Worm (Caenorhabditis elegans) whole organism, midembryonic: ENCODE measurements around the gene Y25C1A.6.

Experiments used
- T22C8.4 ChIP-seq: fragments of 200-800 bp; sonication (Bioruptor generic); IDR thresholded peaks from 2 replicates; pipeline ENCODE4 v1.3.6; 2022; ENCODE audit warnings: missing genetic modification characterization, missing compliant biosample characterization
- cog-1 ChIP-seq: sonication (generic microtip); optimal IDR thresholded peaks from 2 replicates; lab custom pipeline; 2016; ENCODE audit warnings: missing genetic modification characterization, missing compliant biosample characterization
- flt-1 ChIP-seq: fragments of 200-800 bp; sonication (Bioruptor generic); IDR thresholded peaks from 2 replicates; pipeline ENCODE4 v1.3.6; 2022; ENCODE audit warnings: missing genetic modification characterization, missing compliant biosample characterization
- klf-2 ChIP-seq: fragments of 200-800 bp; sonication (Bioruptor generic); conservative IDR thresholded peaks from 2 replicates; pipeline ENCODE4 v1.3.6; 2022; ENCODE audit warnings: missing genetic modification reagents, missing genetic modification characterization, missing compliant biosample characterization
- med-1 ChIP-seq: sonication (generic microtip); optimal IDR thresholded peaks from 2 replicates; lab custom pipeline; 2017; ENCODE audit warnings: missing genetic modification characterization, mild to moderate bottlenecking, missing compliant biosample characterization, antibody characterized with exemption, missing genetic modification reagents; ENCODE audit not compliant: insufficient read depth
- ref-1 ChIP-seq: fragments of 200-800 bp; sonication (Bioruptor generic); conservative IDR thresholded peaks from 2 replicates; pipeline ENCODE4 v1.3.6; 2022; ENCODE audit warnings: missing genetic modification reagents, missing genetic modification characterization, missing compliant biosample characterization
- tab-1 ChIP-seq: fragments of 200-800 bp; sonication (Bioruptor generic); IDR thresholded peaks from 2 replicates; pipeline ENCODE4 v1.3.6; 2022; ENCODE audit warnings: missing genetic modification characterization, missing compliant biosample characterization
- ztf-23 ChIP-seq: fragments of 200-800 bp; sonication (Bioruptor generic); IDR thresholded peaks from 2 replicates; pipeline ENCODE4 v1.3.6; 2022; ENCODE audit warnings: missing genetic modification reagents, missing genetic modification characterization, missing compliant biosample characterization
- ztf-29 ChIP-seq: fragments of 200-800 bp; sonication (Bioruptor generic); IDR thresholded peaks from 2 replicates; pipeline ENCODE4 v1.3.6; 2022; ENCODE audit warnings: missing genetic modification reagents, missing genetic modification characterization, missing compliant biosample characterization

The Y25C1A.6 gene

ce11 chrII:3050703-3051102 is 10.2 kb upstream of the Y25C1A.6 start, which contains the start of gene sri-31:
sri-31 (plus strand) TSS chrII:3051003.
- TF ChIP-seq ztf-23 (no peak), klf-2 (GFP tag; lab: Robert Waterston, UW) (no peak), tab-1 (no peak), ztf-29 (no peak), ref-1 (GFP tag; lab: Robert Waterston, UW) (no peak), T22C8.4 (GFP tag; lab: Robert Waterston, UW) (no peak), med-1 (no peak), cog-1 (no peak), flt-1 (GFP tag; lab: Robert Waterston, UW) (no peak)

DNA sequence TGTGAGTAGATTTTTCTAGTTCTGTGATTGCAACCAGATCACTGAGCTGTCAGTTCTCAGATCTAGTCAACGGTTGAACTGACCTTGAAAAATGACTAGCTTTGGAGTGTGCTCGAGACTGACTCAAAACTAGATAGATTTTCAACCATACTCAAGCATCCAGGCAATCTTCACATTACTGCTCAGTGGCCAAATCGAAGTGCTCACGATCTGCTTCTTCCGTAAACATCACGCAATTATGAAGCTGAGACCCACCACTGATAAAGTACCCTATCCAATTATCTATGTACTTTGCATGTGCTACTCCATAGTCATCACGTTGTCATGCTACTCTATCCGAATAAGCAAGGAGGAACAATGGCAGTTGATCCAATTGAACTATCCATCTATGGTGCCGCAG is 9.6 kb upstream of the Y25C1A.6 start:
- TF ChIP-seq tab-1, result no peak
- no peak for TF ChIP-seq med-1
- no peak for TF ChIP-seq cog-1
- TF ChIP-seq flt-1 (GFP tag; lab: Robert Waterston, UW), result no peak
- no peak for TF ChIP-seq ref-1 (GFP tag; lab: Robert Waterston, UW)
- TF ChIP-seq T22C8.4 (GFP tag; lab: Robert Waterston, UW), result no peak
- TF ChIP-seq klf-2 (GFP tag; lab: Robert Waterston, UW), result no peak
- TF ChIP-seq ztf-23, result no peak
- no peak for TF ChIP-seq ztf-29

DNA sequence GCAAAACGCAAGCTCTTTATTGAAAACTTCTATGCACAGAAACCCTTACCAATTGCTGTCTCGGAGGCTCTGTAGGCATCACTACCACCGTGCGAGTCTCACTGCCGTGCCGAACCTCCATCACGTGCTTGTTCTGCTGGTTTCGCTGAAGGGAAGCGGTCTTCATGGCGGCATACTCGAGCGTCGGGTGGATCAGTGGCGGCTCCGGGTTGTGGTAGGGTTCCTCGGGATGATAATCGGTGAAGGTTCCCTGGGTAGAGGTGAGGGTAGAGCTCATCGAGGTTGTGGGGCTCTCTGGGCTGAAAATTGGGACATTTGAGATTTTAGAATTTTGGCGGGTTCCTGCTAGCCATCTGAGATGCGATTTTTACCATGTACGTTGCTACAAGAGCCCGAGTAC is 8.0 kb upstream of the Y25C1A.6 start:
- TF ChIP-seq flt-1 (GFP tag; lab: Robert Waterston, UW) (no peak), ztf-23 (no peak), tab-1 (no peak), med-1 (no peak), T22C8.4 (GFP tag; lab: Robert Waterston, UW) (no peak), ztf-29 (no peak), klf-2 (GFP tag; lab: Robert Waterston, UW) (no peak), ref-1 (GFP tag; lab: Robert Waterston, UW) (no peak), cog-1 (no peak)

DNA sequence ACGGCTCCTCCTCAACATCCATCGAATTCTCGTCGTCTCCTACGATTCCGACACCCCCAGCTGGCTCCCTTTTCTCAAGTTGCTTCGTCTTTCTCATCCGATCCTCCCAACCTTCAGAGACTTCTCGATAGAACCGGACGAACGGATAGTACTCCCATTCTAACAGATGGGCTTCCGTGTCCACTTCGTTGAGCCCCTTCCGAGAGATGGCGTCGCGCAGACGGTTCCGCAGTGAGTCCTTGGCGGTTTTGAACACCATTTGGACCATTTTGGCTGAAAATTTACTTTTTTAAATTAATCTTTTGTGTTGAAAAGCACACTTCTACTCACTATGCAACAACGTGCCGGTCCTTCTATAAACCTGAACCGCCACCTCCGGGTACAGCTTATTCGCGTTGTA is 7.2 kb upstream of the Y25C1A.6 start:
- TF ChIP-seq klf-2 (GFP tag; lab: Robert Waterston, UW) (no peak), ztf-23 (no peak), flt-1 (GFP tag; lab: Robert Waterston, UW) (no peak), T22C8.4 (GFP tag; lab: Robert Waterston, UW) (no peak), ref-1 (GFP tag; lab: Robert Waterston, UW) (no peak), med-1 (no peak), tab-1 (no peak), cog-1 (no peak), ztf-29 (no peak)

DNA sequence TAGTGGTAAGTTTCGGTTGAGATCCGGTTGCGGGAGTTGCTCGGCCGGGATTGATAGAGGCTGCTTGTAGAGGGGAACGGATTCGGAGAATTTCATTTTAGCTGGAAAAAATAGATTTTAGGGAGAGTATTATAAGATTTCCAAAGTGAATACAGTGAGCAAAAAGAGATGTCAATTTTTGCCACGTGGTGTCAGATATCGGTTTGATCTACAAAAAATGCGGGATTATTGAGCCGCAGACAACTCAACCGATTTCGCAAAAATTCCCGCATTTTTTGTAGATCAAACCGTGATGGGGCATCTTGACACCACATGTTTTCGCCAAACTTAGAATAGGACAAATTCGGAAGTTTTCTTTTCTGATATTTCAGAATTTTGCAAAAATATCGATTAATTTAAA is 6.7 kb upstream of the Y25C1A.6 start, which contains the start of gene lido-13:
Gene lido-13, minus strand, starts transcription at position 101 of the 400 bp plus-strand sequence.
- no peak for TF ChIP-seq cog-1
- no peak for TF ChIP-seq ztf-23
- no peak for TF ChIP-seq klf-2 (GFP tag; lab: Robert Waterston, UW)
- TF ChIP-seq flt-1 (GFP tag; lab: Robert Waterston, UW), result no peak
- TF ChIP-seq tab-1, result no peak
- TF ChIP-seq ztf-29, result no peak
- no peak for TF ChIP-seq med-1
- no peak for TF ChIP-seq T22C8.4 (GFP tag; lab: Robert Waterston, UW)
- no peak for TF ChIP-seq ref-1 (GFP tag; lab: Robert Waterston, UW)

ce11 chrII:3054622-3055021 is 6.3 kb upstream of the Y25C1A.6 start:
- TF ChIP-seq klf-2 (GFP tag; lab: Robert Waterston, UW) (no peak), ztf-29 (no peak), ztf-23 (no peak), cog-1 (no peak), ref-1 (GFP tag; lab: Robert Waterston, UW) (no peak), flt-1 (GFP tag; lab: Robert Waterston, UW) (no peak), tab-1 (no peak), med-1 (no peak)

DNA sequence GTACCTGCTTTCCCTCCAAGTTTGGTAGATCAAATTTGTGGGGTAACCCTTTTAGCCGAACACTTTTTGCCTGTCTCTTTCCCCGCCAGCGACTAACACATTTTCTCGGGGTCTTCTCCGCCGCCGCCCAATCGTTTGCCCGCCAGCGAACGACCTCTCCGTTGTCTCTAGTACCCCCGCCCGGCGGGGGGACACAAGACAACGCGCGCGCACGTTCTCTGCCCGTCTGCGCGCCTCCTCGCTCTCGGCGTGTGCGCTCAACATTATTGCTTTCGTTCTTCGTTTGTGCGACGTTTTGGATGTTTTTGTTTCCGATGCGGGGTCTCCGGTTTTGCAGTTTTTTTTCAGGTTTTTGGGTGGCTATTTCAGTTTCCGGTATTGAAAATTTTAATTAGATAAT is 5.4 kb upstream of the Y25C1A.6 start:
- TF ChIP-seq cog-1, result no peak
- TF ChIP-seq med-1, result no peak
- TF ChIP-seq ref-1 (GFP tag; lab: Robert Waterston, UW), result no peak
- TF ChIP-seq flt-1 (GFP tag; lab: Robert Waterston, UW), result peak; percentile 55; the same call in 1 of the 2 replicates
- 0 out of 2 replicates have a peak, but pooled peaks have one; percentile 52 for TF ChIP-seq ztf-23
- TF ChIP-seq T22C8.4 (GFP tag; lab: Robert Waterston, UW), result no peak
- TF ChIP-seq ztf-29, result 0 out of 2 replicates have a peak, but pooled peaks have one; percentile 21
- no peak for TF ChIP-seq klf-2 (GFP tag; lab: Robert Waterston, UW)
- no peak for TF ChIP-seq tab-1

ce11 chrII:3056266-3056872 is 4.5 kb upstream of the Y25C1A.6 start, which contains the start of gene lin-8:
lin-8 (plus strand) TSS chrII:3056822.
- TF ChIP-seq med-1 (no peak), ref-1 (GFP tag; lab: Robert Waterston, UW) (no peak), cog-1 (no peak), tab-1 (no peak), klf-2 (GFP tag; lab: Robert Waterston, UW) (no peak), ztf-23 (no peak), flt-1 (GFP tag; lab: Robert Waterston, UW) (no peak), ztf-29 (no peak), T22C8.4 (GFP tag; lab: Robert Waterston, UW) (no peak)

DNA sequence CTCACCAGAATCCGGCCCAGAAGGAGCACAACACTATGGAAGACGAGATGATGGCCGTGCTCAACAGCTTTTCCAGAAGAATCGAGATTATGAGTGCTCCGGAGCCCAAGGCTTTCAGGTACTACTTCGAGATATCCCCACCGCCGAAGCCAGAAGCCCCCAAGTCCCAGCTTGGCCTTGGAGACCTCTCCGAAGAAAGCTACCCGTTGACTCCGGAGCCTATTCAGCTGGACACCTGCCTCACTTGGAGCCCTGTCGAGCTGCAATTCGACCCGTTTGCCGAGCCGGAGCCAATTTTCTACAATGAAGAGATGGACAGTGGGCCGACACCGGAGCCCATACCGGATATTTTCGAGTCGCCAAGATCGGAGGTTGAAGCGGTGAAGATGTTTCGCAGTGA is 723 bp downstream of the Y25C1A.6 start:
- no peak for TF ChIP-seq ref-1 (GFP tag; lab: Robert Waterston, UW)
- no peak for TF ChIP-seq med-1
- TF ChIP-seq ztf-23, result no peak
- TF ChIP-seq ztf-29, result no peak
- TF ChIP-seq T22C8.4 (GFP tag; lab: Robert Waterston, UW), result no peak
- no peak for TF ChIP-seq klf-2 (GFP tag; lab: Robert Waterston, UW)
- no peak for TF ChIP-seq tab-1
- no peak for TF ChIP-seq cog-1

- TF ChIP-seq ztf-29 (no peak), flt-1 (GFP tag; lab: Robert Waterston, UW) (peak; percentile 62; the same call in 1 of the 2 replicates), T22C8.4 (GFP tag; lab: Robert Waterston, UW) (peak; percentile 58), tab-1 (0 out of 2 replicates have a peak, but pooled peaks have one; percentile 38)
These were observed 1.3 kb downstream of the Y25C1A.6 start for ce11 chrII:3062222-3062621.
